Fruit fly (Drosophila melanogaster) whole organism, embryonic: Measurements from ENCODE around the gene Fit2.

Source experiments
- Atf3 ChIP-seq: fragments of 200-800 bp; sonication (Bioruptor generic); optimal IDR thresholded peaks from 3 replicates; lab custom pipeline; 2016; ENCODE audit warnings: missing biosample characterization, missing genetic modification characterization
- C15 ChIP-seq: fragments of 200-800 bp; sonication (Bioruptor generic); IDR thresholded peaks from 3 replicates; pipeline ENCODE4 v1.3.6; 2022; ENCODE audit warnings: missing biosample characterization, missing genetic modification characterization
- CG10321 ChIP-seq: fragments of 200-800 bp; sonication (Bioruptor generic); IDR thresholded peaks from 2 replicates; pipeline ENCODE4 v1.3.6; 2022; ENCODE audit warnings: missing biosample characterization, missing genetic modification characterization
- CG10366 ChIP-seq: fragments of 200-800 bp; sonication (Bioruptor generic); IDR thresholded peaks from 2 replicates; pipeline ENCODE4 v1.3.6; 2022; ENCODE audit warnings: missing biosample characterization, missing genetic modification characterization
- CG11696 ChIP-seq: fragments of 200-800 bp; sonication (Bioruptor generic); IDR thresholded peaks from 2 replicates; pipeline ENCODE4 v1.3.6; 2022; ENCODE audit warnings: missing biosample characterization, missing genetic modification characterization
- CG13424 ChIP-seq: fragments of 200-800 bp; sonication (Bioruptor generic); optimal IDR thresholded peaks from 2 replicates; lab custom pipeline; 2019; ENCODE audit warnings: missing biosample characterization, mild to moderate bottlenecking, missing genetic modification characterization, moderate library complexity
- CG16813 ChIP-seq: fragments of 200-800 bp; sonication (Bioruptor generic); IDR thresholded peaks from 3 replicates; pipeline ENCODE4 v1.3.6; 2022; ENCODE audit warnings: missing biosample characterization, missing genetic modification characterization; ENCODE audit not compliant: partially characterized antibody
- CG18619 ChIP-seq: fragments of 200-800 bp; sonication (Bioruptor generic); optimal IDR thresholded peaks from 3 replicates; lab custom pipeline; 2017; ENCODE audit warnings: missing biosample characterization, mild to moderate bottlenecking, missing genetic modification characterization
- CG2889 ChIP-seq: fragments of 200-800 bp; sonication (Bioruptor generic); IDR thresholded peaks from 3 replicates; pipeline ENCODE4 v1.3.6; 2022; ENCODE audit warnings: missing biosample characterization, missing genetic modification characterization
- CG3726 ChIP-seq: fragments of 200-800 bp; sonication (Bioruptor generic); IDR thresholded peaks from 3 replicates; pipeline ENCODE4, ENCODE4 v1.3.6; 2022; ENCODE audit warnings: missing biosample characterization, missing genetic modification characterization
- CG5180 ChIP-seq: fragments of 200-800 bp; sonication (Bioruptor generic); optimal IDR thresholded peaks from 3 replicates; lab custom pipeline; 2017; ENCODE audit warnings: missing biosample characterization, missing genetic modification characterization, mild to moderate bottlenecking, moderate library complexity, missing genetic modification reagents
- CG6175 ChIP-seq: fragments of 200-800 bp; sonication (Bioruptor generic); IDR thresholded peaks from 3 replicates; pipeline ENCODE4 v1.3.6; 2022; ENCODE audit warnings: missing biosample characterization, missing genetic modification characterization
- CG7963 ChIP-seq: fragments of 200-800 bp; sonication (Bioruptor generic); IDR thresholded peaks from 3 replicates; pipeline ENCODE4 v1.3.6; 2022; ENCODE audit warnings: missing biosample characterization, missing genetic modification characterization; ENCODE audit not compliant: partially characterized antibody
- CG8281 ChIP-seq: fragments of 200-800 bp; sonication (Bioruptor generic); optimal IDR thresholded peaks from 2 replicates; lab custom pipeline; 2018; ENCODE audit warnings: missing biosample characterization, mild to moderate bottlenecking, missing genetic modification characterization, moderate library complexity
- CG9437 ChIP-seq: fragments of 200-800 bp; sonication (Bioruptor generic); optimal IDR thresholded peaks from 2 replicates; lab custom pipeline; 2018; ENCODE audit warnings: missing biosample characterization, mild to moderate bottlenecking, missing genetic modification characterization
- CG9932 ChIP-seq: fragments of 200-800 bp; sonication (Bioruptor generic); IDR thresholded peaks from 2 replicates; pipeline ENCODE4 v1.3.6; 2022; ENCODE audit warnings: missing biosample characterization, missing genetic modification characterization
- CoRest ChIP-seq: fragments of 200-800 bp; sonication (Bioruptor generic); optimal IDR thresholded peaks from 3 replicates; lab custom pipeline; 2018; ENCODE audit warnings: missing biosample characterization, mild to moderate bottlenecking, missing genetic modification characterization, moderate library complexity
- Doc3 ChIP-seq: fragments of 200-800 bp; sonication (Bioruptor generic); IDR thresholded peaks from 3 replicates; pipeline ENCODE4 v1.3.6; 2022; ENCODE audit warnings: missing biosample characterization, missing genetic modification characterization; ENCODE audit not compliant: partially characterized antibody
- Fer1 ChIP-seq: fragments of 200-800 bp; sonication (Bioruptor generic); optimal IDR thresholded peaks from 2 replicates; lab custom pipeline; 2017; ENCODE audit warnings: missing biosample characterization, mild to moderate bottlenecking, missing genetic modification characterization
- Fer2 ChIP-seq: fragments of 200-800 bp; sonication (Bioruptor generic); optimal IDR thresholded peaks from 2 replicates; lab custom pipeline; 2018; ENCODE audit warnings: missing biosample characterization, mild to moderate bottlenecking, missing genetic modification characterization, moderate library complexity
- Gug ChIP-seq: fragments of 200-800 bp; sonication (Bioruptor generic); IDR thresholded peaks from 4 replicates; pipeline ENCODE4 v1.3.6; 2022; ENCODE audit warnings: missing biosample characterization, missing genetic modification characterization
- HLH4C ChIP-seq: fragments of 200-800 bp; sonication (Bioruptor generic); IDR thresholded peaks from 3 replicates; pipeline ENCODE4 v1.3.6; 2022; ENCODE audit warnings: missing biosample characterization, missing genetic modification characterization; ENCODE audit not compliant: partially characterized antibody
- HmgZ ChIP-seq: fragments of 200-800 bp; sonication (Bioruptor generic); optimal IDR thresholded peaks from 2 replicates; lab custom pipeline; 2018; ENCODE audit warnings: missing biosample characterization, mild to moderate bottlenecking, missing genetic modification characterization
- MBD-R2 ChIP-seq: fragments of 200-800 bp; sonication (Bioruptor generic); IDR thresholded peaks from 2 replicates; pipeline ENCODE4 v1.3.6; 2022; ENCODE audit warnings: missing biosample characterization, missing genetic modification characterization
- Mes4 ChIP-seq: fragments of 200-800 bp; sonication (Bioruptor generic); optimal IDR thresholded peaks from 2 replicates; lab custom pipeline; 2016; ENCODE audit warnings: missing biosample characterization, missing genetic modification characterization
- NC2α ChIP-seq: fragments of 200-800 bp; sonication (Bioruptor generic); optimal IDR thresholded peaks from 2 replicates; lab custom pipeline; 2016; ENCODE audit warnings: missing biosample characterization, missing genetic modification characterization
- Neu2 ChIP-seq: fragments of 200-800 bp; sonication (Bioruptor generic); optimal IDR thresholded peaks from 3 replicates; lab custom pipeline; 2016; ENCODE audit warnings: missing biosample characterization, missing genetic modification characterization, borderline replicate concordance
- Rfx ChIP-seq: fragments of 200-800 bp; sonication (Bioruptor generic); IDR thresholded peaks from 2 replicates; pipeline ENCODE4 v1.3.6; 2022; ENCODE audit warnings: missing biosample characterization, missing genetic modification characterization
- Rx ChIP-seq: fragments of 200-800 bp; sonication (Bioruptor generic); IDR thresholded peaks from 2 replicates; pipeline ENCODE4 v1.3.6; 2022; ENCODE audit warnings: missing biosample characterization, missing genetic modification characterization
- Sry-δ ChIP-seq: fragments of 200-800 bp; sonication (Bioruptor generic); optimal IDR thresholded peaks from 2 replicates; lab custom pipeline; 2016; ENCODE audit warnings: missing biosample characterization, missing genetic modification characterization
- bab2 ChIP-seq: fragments of 200-800 bp; sonication (Bioruptor generic); optimal IDR thresholded peaks from 2 replicates; lab custom pipeline; 2016; ENCODE audit warnings: missing biosample characterization, missing genetic modification characterization
- chinmo ChIP-seq: fragments of 200-800 bp; sonication (Bioruptor generic); IDR thresholded peaks from 4 replicates; pipeline ENCODE4 v1.3.6; 2022; ENCODE audit warnings: missing biosample characterization, missing genetic modification characterization; ENCODE audit not compliant: partially characterized antibody
- cwo ChIP-seq: fragments of 200-800 bp; sonication (Bioruptor generic); optimal IDR thresholded peaks from 3 replicates; lab custom pipeline; 2017; ENCODE audit warnings: missing biosample characterization, missing genetic modification characterization, mild to moderate bottlenecking, moderate library complexity, missing genetic modification reagents
- dm ChIP-seq: fragments of 200-800 bp; sonication (Bioruptor generic); optimal IDR thresholded peaks from 3 replicates; lab custom pipeline; 2016; ENCODE audit warnings: missing biosample characterization, missing genetic modification characterization
- fd64A ChIP-seq: fragments of 200-800 bp; sonication (Bioruptor generic); optimal IDR thresholded peaks from 3 replicates; lab custom pipeline; 2018; ENCODE audit warnings: missing biosample characterization, mild to moderate bottlenecking, missing genetic modification characterization
- gce ChIP-seq: fragments of 200-800 bp; sonication (Bioruptor generic); IDR thresholded peaks from 3 replicates; pipeline ENCODE4 v1.3.6; 2022; ENCODE audit warnings: missing biosample characterization, missing genetic modification characterization
- hb ChIP-seq: fragments of 200-800 bp; sonication (Bioruptor generic); IDR thresholded peaks from 3 replicates; pipeline ENCODE4 v1.3.6; 2022; ENCODE audit warnings: missing biosample characterization, missing genetic modification characterization; ENCODE audit not compliant: partially characterized antibody
- hbn ChIP-seq: fragments of 200-800 bp; sonication (Bioruptor generic); IDR thresholded peaks from 2 replicates; pipeline ENCODE4 v1.3.6; 2022; ENCODE audit warnings: missing biosample characterization, missing genetic modification characterization; ENCODE audit not compliant: partially characterized antibody
- jigr1 ChIP-seq: fragments of 200-800 bp; sonication (Bioruptor generic); IDR thresholded peaks from 3 replicates; pipeline ENCODE4 v1.3.6; 2022; ENCODE audit warnings: missing biosample characterization, missing genetic modification characterization
- klu ChIP-seq: fragments of 200-800 bp; sonication (Bioruptor generic); IDR thresholded peaks from 2 replicates; pipeline ENCODE4 v1.3.6; 2022; ENCODE audit warnings: missing biosample characterization, missing genetic modification characterization
- knrl ChIP-seq: fragments of 200-800 bp; sonication (Bioruptor generic); IDR thresholded peaks from 3 replicates; pipeline ENCODE4 v1.3.6; 2022; ENCODE audit warnings: missing biosample characterization, missing genetic modification characterization; ENCODE audit not compliant: partially characterized antibody
- nmo ChIP-seq: fragments of 200-800 bp; sonication (Bioruptor generic); optimal IDR thresholded peaks from 2 replicates; lab custom pipeline; 2018; ENCODE audit warnings: missing biosample characterization, mild to moderate bottlenecking, missing genetic modification characterization, moderate library complexity
- onecut ChIP-seq: fragments of 200-800 bp; sonication (Bioruptor generic); IDR thresholded peaks from 2 replicates; pipeline ENCODE4 v1.3.6; 2022; ENCODE audit warnings: missing biosample characterization, missing genetic modification characterization
- pfk ChIP-seq: fragments of 200-800 bp; sonication (Bioruptor generic); optimal IDR thresholded peaks from 2 replicates; lab custom pipeline; 2018; ENCODE audit warnings: missing biosample characterization, mild to moderate bottlenecking, missing genetic modification characterization, moderate library complexity
- phol ChIP-seq: fragments of 200-800 bp; sonication (Bioruptor generic); optimal IDR thresholded peaks from 3 replicates; lab custom pipeline; 2018; ENCODE audit warnings: missing biosample characterization, mild to moderate bottlenecking, missing genetic modification characterization, moderate library complexity
- tin ChIP-seq: fragments of 200-800 bp; sonication (Bioruptor generic); optimal IDR thresholded peaks from 3 replicates; lab custom pipeline; 2016; ENCODE audit warnings: missing biosample characterization, missing genetic modification characterization
- zen ChIP-seq: fragments of 200-800 bp; sonication (Bioruptor generic); optimal IDR thresholded peaks from 3 replicates; lab custom pipeline; 2018; ENCODE audit warnings: missing biosample characterization, mild to moderate bottlenecking, missing genetic modification characterization, moderate library complexity

The Fit2 gene

DNA sequence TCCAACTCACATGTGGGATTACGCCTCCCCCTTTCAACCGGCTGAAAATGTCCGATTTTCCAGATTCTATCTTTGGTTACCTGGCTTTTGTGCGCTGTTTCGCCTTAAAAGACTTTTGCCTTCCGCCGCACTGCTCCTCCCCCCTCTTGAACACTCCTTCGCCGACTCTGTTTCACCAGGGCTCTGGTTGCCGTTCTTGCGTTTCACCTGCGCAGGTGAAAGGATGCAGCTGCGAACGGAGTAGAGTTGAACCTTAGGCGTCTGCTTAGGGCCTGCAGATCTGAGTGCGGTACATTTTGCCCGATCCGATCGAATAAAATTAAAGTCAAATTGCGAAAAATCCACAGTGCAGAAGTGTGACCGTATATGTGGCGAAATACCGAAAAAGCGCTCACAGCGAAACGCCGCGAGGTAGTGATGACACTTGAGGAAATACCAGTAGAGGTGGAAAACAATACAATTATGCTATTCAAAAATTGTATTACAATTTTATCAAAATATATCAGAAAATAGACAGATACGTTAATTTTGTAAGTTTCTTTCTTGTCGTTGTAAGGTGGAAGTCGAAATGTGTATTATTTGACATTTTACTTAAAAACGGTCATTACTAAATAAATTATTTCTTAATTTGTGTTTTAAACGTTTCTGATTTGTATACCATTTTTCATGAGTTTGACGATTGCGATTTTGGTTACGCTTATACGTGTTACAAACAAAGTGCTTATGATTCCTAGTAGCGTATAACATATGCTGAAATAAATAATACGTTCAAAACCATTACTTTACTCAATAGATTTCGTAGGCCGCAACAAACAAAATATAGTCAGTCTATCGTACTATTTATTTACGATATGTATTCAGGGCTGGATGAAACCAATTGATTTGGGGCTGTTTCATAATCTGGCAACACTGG is 8.2 kb upstream of the Fit2 start, which contains the start of the genes CG6664 and CG7728 (continued):
- TF ChIP-seq Sry-δ (GFP tag; lab: Kevin White, UChicago) (peak; percentile 89), CG7963 (peak; percentile 56; the same call in 1 of the 3 replicates), fd64A (GFP tag; lab: Kevin White, UChicago) (no peak), cwo (GFP tag; lab: Kevin White, UChicago) (no peak), tin (GFP tag; lab: Kevin White, UChicago) (peak; percentile 44), chinmo (GFP tag; lab: Robert Waterston, UW) (no peak), NC2α (no peak), CG10366 (GFP tag; lab: Robert Waterston, UW) (peak; percentile 52), Atf3 (peak; percentile 19), Fer2 (tag; lab: Kevin White, UChicago) (peak; percentile 25), C15 (0 out of 3 replicates have a peak, but pooled peaks have one; percentile 23), Mes4 (GFP tag; lab: Kevin White, UChicago) (no peak), hb (GFP tag; lab: Robert Waterston, UW) (no peak), CG9932 (GFP tag; lab: Robert Waterston, UW) (peak; percentile 86), HLH4C (GFP tag; lab: Robert Waterston, UW) (peak; percentile 45; the same call in 2 of the 3 replicates), pfk (GFP tag; lab: Kevin White, UChicago) (no peak), CG2889 (GFP tag; lab: Robert Waterston, UW) (peak; percentile 29; the same call in 1 of the 3 replicates), CG6175 (GFP tag; lab: Robert Waterston, UW) (no peak), Rfx (GFP tag; lab: Robert Waterston, UW) (peak; percentile 72), knrl (GFP tag; lab: Robert Waterston, UW) (peak; percentile 59; the same call in 2 of the 3 replicates), HmgZ (tag; lab: Kevin White, UChicago) (no peak), CG5180 (no peak), MBD-R2 (GFP tag; lab: Robert Waterston, UW) (peak; percentile 79), zen (tag; lab: Kevin White, UChicago) (no peak), gce (GFP tag; lab: Robert Waterston, UW) (no peak), Gug (GFP tag; lab: Robert Waterston, UW) (peak; percentile 59; the same call in 2 of the 4 replicates), klu (no peak), CG8281 (tag; lab: Kevin White, UChicago) (no peak), phol (tag; lab: Kevin White, UChicago) (peak; percentile 58), dm (GFP tag; lab: Kevin White, UChicago) (peak; percentile 81), CG3726 (GFP tag; lab: Robert Waterston, UW) (0 out of 3 replicates have a peak, but pooled peaks have one; percentile 21), CG11696 (no peak), CG18619 (peak; percentile 68), CG13424 (tag; lab: Kevin White, UChicago) (peak; percentile 68), CG10321 (GFP tag; lab: Robert Waterston, UW) (no peak), bab2 (GFP tag; lab: Kevin White, UChicago) (peak; percentile 38), hbn (GFP tag; lab: Robert Waterston, UW) (0 out of 2 replicates have a peak, but pooled peaks have one; percentile 35), Doc3 (peak; percentile 48; the same call in 1 of the 3 replicates), CoRest (tag; lab: Kevin White, UChicago) (peak; percentile 80), Neu2 (GFP tag; lab: Kevin White, UChicago) (no peak), CG16813 (GFP tag; lab: Robert Waterston, UW) (peak; percentile 56; the same call in 2 of the 3 replicates), onecut (GFP tag; lab: Robert Waterston, UW) (peak; percentile 17; the same call in 1 of the 2 replicates), Fer1 (GFP tag; lab: Kevin White, UChicago) (peak; percentile 28), CG9437 (GFP tag; lab: Kevin White, UChicago) (peak; percentile 74), nmo (peak; percentile 65), Rx (GFP tag; lab: Robert Waterston, UW) (peak; percentile 50; the same call in 1 of the 2 replicates), jigr1 (GFP tag; lab: Robert Waterston, UW) (peak; percentile 18; the same call in 1 of the 3 replicates)
